Worm (Caenorhabditis elegans) whole organism, L1 larva: ENCODE results near the gene exc-5.

Source experiments
- C16A3.4 ChIP-seq: fragments of 150-350 bp; optimal IDR thresholded peaks from 2 replicates; lab custom pipeline; 2014; ENCODE audit warnings: missing biosample characterization, missing genetic modification characterization
- aha-1 ChIP-seq: fragments of 150-350 bp; optimal IDR thresholded peaks from 2 replicates; lab custom pipeline; 2014; ENCODE audit warnings: missing biosample characterization, missing genetic modification characterization
- aly-2 ChIP-seq: fragments of 150-350 bp; optimal IDR thresholded peaks from 2 replicates; lab custom pipeline; 2014; ENCODE audit warnings: missing biosample characterization, missing genetic modification characterization
- blmp-1 ChIP-seq: fragments of 150-350 bp; optimal IDR thresholded peaks from 2 replicates; lab custom pipeline; 2014; ENCODE audit warnings: missing biosample characterization, missing genetic modification characterization
- dpl-1 ChIP-seq, 3 experiments: fragments of 150-350 bp in 2 of 3; sonication (generic microtip) in 1 of 3; optimal IDR thresholded peaks; 2 replicates each; lab custom pipeline; 2014 to 2017; ENCODE audit warnings: missing biosample characterization in 3 of 3, missing genetic modification characterization in 3 of 3, missing genetic modification reagents in 3 of 3
- efl-1 ChIP-seq, 4 experiments: fragments of 150-350 bp; optimal IDR thresholded peaks in 3 of 4; peaks in 1 of 4; 1 replicate in 1 of 4; 2 replicates in 3 of 4; lab custom pipeline; 2014; ENCODE audit warnings: missing biosample characterization in 2 of 4, missing genetic modification characterization in 2 of 4, missing genetic modification reagents in 2 of 4
- egl-13 ChIP-seq: sonication (generic microtip); optimal IDR thresholded peaks from 2 replicates; lab custom pipeline; 2016; ENCODE audit warnings: missing genotype, missing genetic modification reagents, missing genetic modification characterization, missing compliant biosample characterization
- egl-27 ChIP-seq, 2 experiments: fragments of 150-350 bp in 1 of 2; sonication (generic microtip); optimal IDR thresholded peaks; 3 replicates each; lab custom pipeline; 2017 to 2018; ENCODE audit warnings: missing biosample characterization in 2 of 2, missing genetic modification characterization in 2 of 2, missing genetic modification reagents in 2 of 2
- elt-3 ChIP-seq, 6 experiments: fragments of 150-350 bp in 1 of 6; sonication (generic microtip); optimal IDR thresholded peaks; 2 replicates each; lab custom pipeline; 2017 to 2018; ENCODE audit warnings: missing biosample characterization in 6 of 6, missing genetic modification characterization in 6 of 6, inconsistent platforms in 1 of 6
- fkh-4 ChIP-seq: sonication (generic microtip); optimal IDR thresholded peaks from 2 replicates; lab custom pipeline; 2016; ENCODE audit warnings: missing compliant biosample characterization, missing genetic modification characterization, borderline replicate concordance
- fkh-8 ChIP-seq: sonication (generic microtip); optimal IDR thresholded peaks from 2 replicates; lab custom pipeline; 2016; ENCODE audit warnings: mild to moderate bottlenecking, missing genetic modification characterization, missing compliant biosample characterization
- grh-1 ChIP-seq: fragments of 200-800 bp; sonication (Bioruptor generic); IDR thresholded peaks from 2 replicates; pipeline ENCODE4 v1.3.6; 2022; ENCODE audit warnings: missing genetic modification reagents, missing genetic modification characterization, missing compliant biosample characterization
- hpl-2 ChIP-seq: fragments of 150-350 bp; optimal IDR thresholded peaks from 2 replicates; lab custom pipeline; 2014; ENCODE audit warnings: missing biosample characterization, missing genetic modification reagents, missing genetic modification characterization
- irx-1 ChIP-seq: sonication (generic microtip); optimal IDR thresholded peaks from 2 replicates; lab custom pipeline; 2016; ENCODE audit warnings: missing genetic modification characterization, missing compliant biosample characterization
- isw-1 ChIP-seq: fragments of 200-800 bp; sonication (Bioruptor generic); IDR thresholded peaks from 2 replicates; pipeline ENCODE4 v1.3.6; 2022; ENCODE audit warnings: missing genetic modification characterization, missing compliant biosample characterization
- lin-13 ChIP-seq: fragments of 150-350 bp; optimal IDR thresholded peaks from 2 replicates; lab custom pipeline; 2014; ENCODE audit warnings: missing biosample characterization, missing genetic modification reagents, missing genetic modification characterization
- lin-14 ChIP-seq: fragments of 200-800 bp; sonication (Bioruptor generic); optimal IDR thresholded peaks from 2 replicates; lab custom pipeline; 2018; ENCODE audit warnings: mild to moderate bottlenecking, missing genetic modification characterization, moderate library complexity, missing compliant biosample characterization
- lin-15B ChIP-seq: fragments of 150-350 bp; sonication (generic microtip); optimal IDR thresholded peaks from 3 replicates; lab custom pipeline; 2014; ENCODE audit warnings: missing biosample characterization, missing genetic modification characterization
- lin-35 ChIP-seq, 2 experiments: fragments of 150-350 bp; optimal IDR thresholded peaks; 2 replicates each; lab custom pipeline; 2014; ENCODE audit warnings: missing biosample characterization in 2 of 2, missing genetic modification characterization in 2 of 2, missing genetic modification reagents in 2 of 2
- lin-39 ChIP-seq: fragments of 150-350 bp; optimal IDR thresholded peaks from 2 replicates; lab custom pipeline; 2014; ENCODE audit warnings: missing biosample characterization, missing genetic modification reagents, missing genetic modification characterization
- lsy-2 ChIP-seq, 2 experiments: fragments of 150-350 bp; optimal IDR thresholded peaks; 2 replicates each; lab custom pipeline; 2014; ENCODE audit warnings: missing biosample characterization in 2 of 2, missing genetic modification characterization in 2 of 2
- mdl-1 ChIP-seq, 2 experiments: fragments of 150-350 bp; optimal IDR thresholded peaks; 2 replicates each; lab custom pipeline; 2014 to 2017; ENCODE audit warnings: missing biosample characterization in 2 of 2, missing genetic modification characterization in 2 of 2, inconsistent platforms in 1 of 2
- mef-2 ChIP-seq: fragments of 150-350 bp; optimal IDR thresholded peaks from 2 replicates; lab custom pipeline; 2014; ENCODE audit warnings: missing biosample characterization, missing genetic modification characterization
- mep-1 ChIP-seq: fragments of 150-350 bp; optimal IDR thresholded peaks from 2 replicates; lab custom pipeline; 2014; ENCODE audit warnings: missing biosample characterization, missing genetic modification characterization
- nhr-12 ChIP-seq: sonication (generic microtip); optimal IDR thresholded peaks from 2 replicates; lab custom pipeline; 2017; ENCODE audit warnings: missing biosample characterization, missing genetic modification characterization
- nhr-20 ChIP-seq: sonication (generic microtip); optimal IDR thresholded peaks from 2 replicates; lab custom pipeline; 2016; ENCODE audit warnings: mild to moderate bottlenecking, missing genetic modification characterization, missing compliant biosample characterization
- nhr-47 ChIP-seq: sonication (generic microtip); optimal IDR thresholded peaks from 2 replicates; lab custom pipeline; 2016; ENCODE audit warnings: mild to moderate bottlenecking, missing genetic modification characterization, moderate library complexity, missing compliant biosample characterization
- nhr-71 ChIP-seq: sonication (generic microtip); optimal IDR thresholded peaks from 2 replicates; lab custom pipeline; 2016; ENCODE audit warnings: mild to moderate bottlenecking, missing genetic modification characterization, moderate library complexity, missing compliant biosample characterization
- nhr-76 ChIP-seq: sonication (generic microtip); optimal IDR thresholded peaks from 2 replicates; lab custom pipeline; 2017; ENCODE audit warnings: missing biosample characterization, missing genetic modification characterization
- nhr-77 ChIP-seq: fragments of 150-350 bp; optimal IDR thresholded peaks from 2 replicates; lab custom pipeline; 2014; ENCODE audit warnings: missing biosample characterization, missing genetic modification characterization
- nhr-85 ChIP-seq: sonication (generic microtip); peaks from one replicate; lab custom pipeline; 2016; ENCODE audit warnings: missing genetic modification characterization, inconsistent platforms, missing compliant biosample characterization
- nhr-90 ChIP-seq: sonication (generic microtip); optimal IDR thresholded peaks from 2 replicates; lab custom pipeline; 2016; ENCODE audit warnings: mild to moderate bottlenecking, missing genetic modification characterization, missing compliant biosample characterization; ENCODE audit not compliant: poor library complexity
- pag-3 ChIP-seq: sonication (generic microtip); optimal IDR thresholded peaks from 2 replicates; lab custom pipeline; 2017; ENCODE audit warnings: missing genetic modification characterization, mild to moderate bottlenecking, missing compliant biosample characterization, antibody characterized with exemption, borderline replicate concordance; ENCODE audit not compliant: insufficient read depth
- pax-3 ChIP-seq: fragments of 200-800 bp; sonication (Bioruptor generic); optimal IDR thresholded peaks from 2 replicates; lab custom pipeline; 2018; ENCODE audit warnings: mild to moderate bottlenecking, missing genetic modification characterization, moderate library complexity, missing compliant biosample characterization
- rnt-1 ChIP-seq: sonication (generic microtip); optimal IDR thresholded peaks from 2 replicates; lab custom pipeline; 2016; ENCODE audit warnings: mild to moderate bottlenecking, missing genetic modification characterization, moderate library complexity, missing compliant biosample characterization
- skn-1 ChIP-seq: fragments of 150-350 bp; optimal IDR thresholded peaks from 2 replicates; lab custom pipeline; 2014; ENCODE audit warnings: missing biosample characterization, missing genetic modification characterization
- snu-23 ChIP-seq: sonication (generic microtip); optimal IDR thresholded peaks from 2 replicates; lab custom pipeline; 2016; ENCODE audit warnings: missing genetic modification characterization, missing compliant biosample characterization
- sox-4 ChIP-seq: sonication (generic microtip); optimal IDR thresholded peaks from 2 replicates; lab custom pipeline; 2016; ENCODE audit warnings: missing genetic modification characterization, missing compliant biosample characterization
- sptf-1 ChIP-seq: fragments of 150-350 bp; optimal IDR thresholded peaks from 2 replicates; lab custom pipeline; 2014; ENCODE audit warnings: missing biosample characterization, missing genetic modification characterization
- sup-37 ChIP-seq: fragments of 200-800 bp; sonication (Bioruptor generic); optimal IDR thresholded peaks from 2 replicates; lab custom pipeline; 2018; ENCODE audit warnings: mild to moderate bottlenecking, missing genetic modification characterization, missing compliant biosample characterization
- unc-130 ChIP-seq: fragments of 150-350 bp; optimal IDR thresholded peaks from 2 replicates; lab custom pipeline; 2017; ENCODE audit warnings: missing biosample characterization, missing genetic modification characterization, inconsistent platforms
- unc-30 ChIP-seq: sonication (generic microtip); optimal IDR thresholded peaks from 2 replicates; lab custom pipeline; 2017; ENCODE audit warnings: missing biosample characterization, missing genetic modification characterization
- unc-98 ChIP-seq: fragments of 200-800 bp; sonication (Bioruptor generic); IDR thresholded peaks from 2 replicates; pipeline ENCODE4 v1.3.6; 2022; ENCODE audit warnings: missing genetic modification characterization, missing compliant biosample characterization
- vab-15 ChIP-seq: sonication (generic microtip); optimal IDR thresholded peaks from 2 replicates; lab custom pipeline; 2017; ENCODE audit warnings: missing genotype, mild to moderate bottlenecking, missing genetic modification characterization, missing compliant biosample characterization
- ztf-11 ChIP-seq, 2 experiments: sonication (generic microtip); optimal IDR thresholded peaks; 2 replicates each; lab custom pipeline; 2016 to 2017; ENCODE audit warnings: missing genetic modification characterization in 2 of 2, missing biosample characterization in 1 of 2, missing compliant biosample characterization in 1 of 2
- ztf-4 ChIP-seq: fragments of 150-350 bp; optimal IDR thresholded peaks from 2 replicates; lab custom pipeline; 2014; ENCODE audit warnings: missing biosample characterization, missing genetic modification characterization

The exc-5 gene

ce11 chrIV:8830591-8830990, 17.1 kb upstream of the exc-5 start, which contains the start of gene T28C6.8:
Gene T28C6.8 (minus strand): TSS chrIV:8830727.
- TF ChIP-seq lin-14 (GFP tag; lab: Kevin White, UChicago) (peak; percentile 85), ztf-11 (tag; optimal IDR thresholded peaks at IDR 0.05; lab: Kevin White, UChicago) (no peak), grh-1 (GFP tag; lab: Robert Waterston, UW) (peak; percentile 32; the same call in 1 of the 2 replicates), nhr-85 (peak; percentile 85), lsy-2 (tag; optimal IDR thresholded peaks at IDR 0.05; lab: Kevin White, UChicago) (peak; percentile 8 to 49), egl-27 (tag; optimal IDR thresholded peaks at IDR 0.05; lab: Kevin White, UChicago) (peak in 1 of 2 experiments; percentile 18), nhr-12 (tag; lab: Kevin White, UChicago) (no peak), C16A3.4 (tag; lab: Kevin White, UChicago) (peak; percentile 1), unc-30 (tag; lab: Kevin White, UChicago) (no peak), fkh-8 (tag; lab: Kevin White, UChicago) (peak; percentile 33), mdl-1 (tag; optimal IDR thresholded peaks at IDR 0.05; lab: Kevin White, UChicago) (peak in 1 of 2 experiments; percentile 13), nhr-20 (tag; lab: Kevin White, UChicago) (peak; percentile 59), sup-37 (GFP tag; lab: Kevin White, UChicago) (no peak), unc-98 (GFP tag; lab: Robert Waterston, UW) (no peak), dpl-1 (GFP tag; optimal IDR thresholded peaks at IDR 0.05; lab: Kevin White, UChicago) (peak in 1 of 3 experiments; percentile 7), efl-1 (optimal IDR thresholded peaks at IDR 0.05; lab: Kevin White, UChicago) (peak; percentile 17 to 23), efl-1 (GFP tag; optimal IDR thresholded peaks at IDR 0.05 in 1 of 2; lab: Kevin White, UChicago) (no peak), mep-1 (tag; lab: Kevin White, UChicago) (peak; percentile 63), rnt-1 (tag; lab: Kevin White, UChicago) (peak; percentile 16), sptf-1 (no peak), unc-130 (peak; percentile 32), snu-23 (GFP tag; lab: Kevin White, UChicago) (peak; percentile 59), nhr-90 (peak; percentile 36), blmp-1 (peak; percentile 88), nhr-77 (tag; lab: Kevin White, UChicago) (peak; percentile 17), skn-1 (peak; percentile 8), pag-3 (tag; lab: Kevin White, UChicago) (peak; percentile 2), lin-13 (peak; percentile 23), nhr-71 (tag; lab: Kevin White, UChicago) (peak; percentile 63), elt-3 (tag; optimal IDR thresholded peaks at IDR 0.05; lab: Kevin White, UChicago) (peak in 4 of 6 experiments; percentile 12 to 64 (median 52)), sox-4 (tag; lab: Kevin White, UChicago) (peak; percentile 4), irx-1 (tag; lab: Kevin White, UChicago) (peak; percentile 10), lin-35 (GFP tag; optimal IDR thresholded peaks at IDR 0.05; lab: Kevin White, UChicago) (peak in 1 of 2 experiments; percentile 68), pax-3 (tag; lab: Kevin White, UChicago) (no peak)

- TF ChIP-seq nhr-76 (tag; lab: Kevin White, UChicago) (no peak), irx-1 (tag; lab: Kevin White, UChicago) (no peak), nhr-20 (tag; lab: Kevin White, UChicago) (no peak), isw-1 (no peak), egl-13 (tag; lab: Kevin White, UChicago) (no peak), aha-1 (tag; lab: Kevin White, UChicago) (no peak), ztf-4 (tag; lab: Kevin White, UChicago) (no peak), mef-2 (tag; lab: Kevin White, UChicago) (no peak), hpl-2 (GFP tag; lab: Kevin White, UChicago) (no peak), vab-15 (no peak), lin-15B (no peak), aly-2 (no peak), lin-39 (tag; lab: Kevin White, UChicago) (no peak), fkh-4 (no peak), skn-1 (no peak), C16A3.4 (tag; lab: Kevin White, UChicago) (no peak), efl-1 (optimal IDR thresholded peaks at IDR 0.05; lab: Kevin White, UChicago) (no peak), efl-1 (GFP tag; optimal IDR thresholded peaks at IDR 0.05 in 1 of 2; lab: Kevin White, UChicago) (no peak), nhr-47 (tag; lab: Kevin White, UChicago) (no peak)
- TF ChIP-seq, all 84 proteins: peak for 0
Measured at ce11 chrIV:8827500-8827899, 14.0 kb upstream of the exc-5 start, which contains the start of gene T28C6.7. Gene T28C6.7 (plus strand): TSS chrIV:8827800.
